Fruit fly (Drosophila melanogaster) whole organism, embryonic: Measurements from ENCODE around the gene MED19.

Experiments
- ATbp ChIP-seq: fragments of 200-800 bp; sonication (Bioruptor generic); optimal IDR thresholded peaks from 2 replicates; lab custom pipeline; 2017; ENCODE audit warnings: missing biosample characterization, mild to moderate bottlenecking, missing genetic modification characterization, missing genetic modification reagents
- Ada2b ChIP-seq: fragments of 200-800 bp; sonication (Bioruptor generic); IDR thresholded peaks from 2 replicates; pipeline ENCODE4 v1.3.6; 2022; ENCODE audit warnings: missing biosample characterization, missing genetic modification characterization
- CG10267 ChIP-seq: fragments of 200-800 bp; sonication (Bioruptor generic); optimal IDR thresholded peaks from 2 replicates; lab custom pipeline; 2018; ENCODE audit warnings: missing biosample characterization, mild to moderate bottlenecking, missing genetic modification characterization, moderate library complexity
- CG12659 ChIP-seq: fragments of 200-800 bp; sonication (Bioruptor generic); optimal IDR thresholded peaks from 3 replicates; lab custom pipeline; 2017; ENCODE audit warnings: mild to moderate bottlenecking, missing biosample characterization, missing genetic modification reagents, missing genetic modification characterization
- CG14014 ChIP-seq: fragments of 200-800 bp; sonication (Bioruptor generic); IDR thresholded peaks from 2 replicates; pipeline ENCODE4 v1.3.6; 2022; ENCODE audit warnings: missing biosample characterization, missing genetic modification characterization
- CG14710 ChIP-seq: fragments of 200-800 bp; sonication (Bioruptor generic); optimal IDR thresholded peaks from 3 replicates; lab custom pipeline; 2019; ENCODE audit warnings: missing biosample characterization, mild to moderate bottlenecking, missing genetic modification characterization, moderate library complexity
- CG15696 ChIP-seq: fragments of 200-800 bp; sonication (Bioruptor generic); optimal IDR thresholded peaks from 2 replicates; lab custom pipeline; 2019; ENCODE audit warnings: missing biosample characterization, mild to moderate bottlenecking, missing genetic modification characterization, moderate library complexity
- CG2202 ChIP-seq: fragments of 200-800 bp; sonication (Bioruptor generic); optimal IDR thresholded peaks from 2 replicates; lab custom pipeline; 2018; ENCODE audit warnings: missing biosample characterization, mild to moderate bottlenecking, missing genetic modification characterization
- CG2875 ChIP-seq: fragments of 200-800 bp; sonication (Bioruptor generic); optimal IDR thresholded peaks from 2 replicates; lab custom pipeline; 2017; ENCODE audit warnings: missing biosample characterization, mild to moderate bottlenecking, missing genetic modification characterization, missing genetic modification reagents
- CG31365 ChIP-seq: fragments of 200-800 bp; sonication (Bioruptor generic); optimal IDR thresholded peaks from 2 replicates; lab custom pipeline; 2018; ENCODE audit warnings: missing biosample characterization, mild to moderate bottlenecking, missing genetic modification characterization
- CG3838 ChIP-seq: fragments of 200-800 bp; sonication (Bioruptor generic); optimal IDR thresholded peaks from 3 replicates; lab custom pipeline; 2016; ENCODE audit warnings: missing biosample characterization, missing genetic modification characterization
- CG3847 ChIP-seq: fragments of 200-800 bp; sonication (Bioruptor generic); IDR thresholded peaks from 2 replicates; pipeline ENCODE4 v1.3.6; 2022; ENCODE audit warnings: missing biosample characterization, missing genetic modification characterization
- CG4360 ChIP-seq: fragments of 200-800 bp; sonication (Bioruptor generic); IDR thresholded peaks from 2 replicates; pipeline ENCODE4 v1.3.6; 2022; ENCODE audit warnings: missing biosample characterization, missing genetic modification characterization
- CG5953 ChIP-seq: fragments of 200-800 bp; sonication (Bioruptor generic); IDR thresholded peaks from 2 replicates; pipeline ENCODE4 v1.3.6; 2022; ENCODE audit warnings: missing biosample characterization, missing genetic modification characterization
- CG7745 ChIP-seq: fragments of 200-800 bp; sonication (Bioruptor generic); optimal IDR thresholded peaks from 2 replicates; lab custom pipeline; 2018; ENCODE audit warnings: missing biosample characterization, mild to moderate bottlenecking, missing genetic modification characterization, moderate library complexity
- CG8359 ChIP-seq: fragments of 200-800 bp; sonication (Bioruptor generic); optimal IDR thresholded peaks from 2 replicates; lab custom pipeline; 2017; ENCODE audit warnings: missing biosample characterization, mild to moderate bottlenecking, missing genetic modification characterization, borderline replicate concordance
- CG8388 ChIP-seq: fragments of 200-800 bp; sonication (Bioruptor generic); optimal IDR thresholded peaks from 2 replicates; lab custom pipeline; 2019; ENCODE audit warnings: missing biosample characterization, mild to moderate bottlenecking, missing genetic modification characterization, moderate library complexity
- CG9727 ChIP-seq: fragments of 200-800 bp; sonication (Bioruptor generic); optimal IDR thresholded peaks from 3 replicates; lab custom pipeline; 2017; ENCODE audit warnings: missing biosample characterization, mild to moderate bottlenecking, missing genetic modification characterization
- CoRest ChIP-seq: fragments of 200-800 bp; sonication (Bioruptor generic); optimal IDR thresholded peaks from 3 replicates; lab custom pipeline; 2018; ENCODE audit warnings: missing biosample characterization, mild to moderate bottlenecking, missing genetic modification characterization, moderate library complexity
- D19B ChIP-seq: fragments of 200-800 bp; sonication (Bioruptor generic); optimal IDR thresholded peaks from 2 replicates; lab custom pipeline; 2017; ENCODE audit warnings: missing biosample characterization, mild to moderate bottlenecking, missing genetic modification characterization
- Hr51 ChIP-seq, 2 experiments: fragments of 200-800 bp; sonication (Bioruptor generic); optimal IDR thresholded peaks; 2 replicates in 1 of 2; 3 replicates in 1 of 2; lab custom pipeline; 2016 to 2018; ENCODE audit warnings: missing biosample characterization in 2 of 2, missing genetic modification characterization in 2 of 2, mild to moderate bottlenecking in 1 of 2, moderate library complexity in 1 of 2
- Hsf ChIP-seq: fragments of 200-800 bp; sonication (Bioruptor generic); optimal IDR thresholded peaks from 3 replicates; lab custom pipeline; 2016; ENCODE audit warnings: missing biosample characterization, missing genetic modification characterization
- Jarid2 ChIP-seq: fragments of 200-800 bp; sonication (Bioruptor generic); optimal IDR thresholded peaks from 3 replicates; lab custom pipeline; 2017; ENCODE audit warnings: mild to moderate bottlenecking, missing biosample characterization, missing genetic modification reagents, missing genetic modification characterization
- Lhr ChIP-seq: fragments of 200-800 bp; sonication (Bioruptor generic); optimal IDR thresholded peaks from 3 replicates; lab custom pipeline; 2017; ENCODE audit warnings: mild to moderate bottlenecking, missing biosample characterization, missing genetic modification reagents, missing genetic modification characterization
- Max ChIP-seq: fragments of 200-800 bp; sonication (Bioruptor generic); optimal IDR thresholded peaks from 2 replicates; lab custom pipeline; 2016; ENCODE audit warnings: missing biosample characterization, mild to moderate bottlenecking, missing genetic modification characterization
- TFAM ChIP-seq: fragments of 200-800 bp; sonication (Bioruptor generic); optimal IDR thresholded peaks from 2 replicates; lab custom pipeline; 2017; ENCODE audit warnings: missing biosample characterization, missing genetic modification characterization, inconsistent platforms
- ab ChIP-seq: fragments of 200-800 bp; sonication (Bioruptor generic); optimal IDR thresholded peaks from 2 replicates; lab custom pipeline; 2016; ENCODE audit warnings: missing biosample characterization, missing genetic modification characterization
- al ChIP-seq: fragments of 200-800 bp; sonication (Bioruptor generic); IDR thresholded peaks from 2 replicates; pipeline ENCODE4 v1.3.6; 2022; ENCODE audit warnings: missing biosample characterization, missing genetic modification characterization
- br ChIP-seq: fragments of >200 bp; optimal IDR thresholded peaks from 2 replicates; lab custom pipeline; 2017
- cas ChIP-seq: fragments of 200-800 bp; sonication (Bioruptor generic); IDR thresholded peaks from 2 replicates; pipeline ENCODE4 v1.3.6; 2022; ENCODE audit warnings: missing biosample characterization, missing genetic modification characterization
- dimm ChIP-seq: fragments of 200-800 bp; sonication (Bioruptor generic); IDR thresholded peaks from 2 replicates; pipeline ENCODE4 v1.3.6; 2022; ENCODE audit warnings: missing biosample characterization, missing genetic modification characterization
- dysf ChIP-seq: fragments of 200-800 bp; sonication (Bioruptor generic); IDR thresholded peaks from 3 replicates; pipeline ENCODE4 v1.3.6; 2022; ENCODE audit warnings: missing biosample characterization, missing genetic modification characterization
- fd3F ChIP-seq: fragments of 200-800 bp; sonication (Bioruptor generic); optimal IDR thresholded peaks from 2 replicates; lab custom pipeline; 2018; ENCODE audit warnings: missing biosample characterization, mild to moderate bottlenecking, missing genetic modification characterization, moderate library complexity
- fd64A ChIP-seq: fragments of 200-800 bp; sonication (Bioruptor generic); optimal IDR thresholded peaks from 3 replicates; lab custom pipeline; 2018; ENCODE audit warnings: missing biosample characterization, mild to moderate bottlenecking, missing genetic modification characterization
- gcm2 ChIP-seq: fragments of 200-800 bp; sonication (Bioruptor generic); optimal IDR thresholded peaks from 2 replicates; lab custom pipeline; 2016; ENCODE audit warnings: missing biosample characterization, missing genetic modification characterization
- gfzf ChIP-seq: fragments of 200-800 bp; sonication (Bioruptor generic); optimal IDR thresholded peaks from 2 replicates; lab custom pipeline; 2016; ENCODE audit warnings: missing biosample characterization, mild to moderate bottlenecking, missing genetic modification characterization, moderate library complexity
- klu ChIP-seq: fragments of 200-800 bp; sonication (Bioruptor generic); IDR thresholded peaks from 2 replicates; pipeline ENCODE4 v1.3.6; 2022; ENCODE audit warnings: missing biosample characterization, missing genetic modification characterization
- lmd ChIP-seq: fragments of 200-800 bp; sonication (Bioruptor generic); IDR thresholded peaks from 2 replicates; pipeline ENCODE4 v1.3.6; 2022; ENCODE audit warnings: missing biosample characterization, missing genetic modification characterization
- lola ChIP-seq, 3 experiments: fragments of >200 bp in 2 of 3; fragments of 200-800 bp in 1 of 3; sonication (Bioruptor generic) in 1 of 3; optimal IDR thresholded peaks; 2 replicates each; lab custom pipeline; 2017 to 2019; ENCODE audit warnings: missing biosample characterization in 3 of 3, missing genetic modification characterization in 3 of 3, mild to moderate bottlenecking in 1 of 3, moderate library complexity in 1 of 3
- lov ChIP-seq, 2 experiments: fragments of 200-800 bp in 1 of 2; fragments of >200 bp in 1 of 2; sonication (Bioruptor generic) in 1 of 2; IDR thresholded peaks in 1 of 2; optimal IDR thresholded peaks in 1 of 2; 2 replicates in 1 of 2; 3 replicates in 1 of 2; pipeline versions ENCODE4 v1.3.6 to Lab custom; 2017 to 2022; ENCODE audit warnings: missing biosample characterization in 1 of 2, missing genetic modification characterization in 1 of 2
- nau ChIP-seq: fragments of 200-800 bp; sonication (Bioruptor generic); optimal IDR thresholded peaks from 3 replicates; lab custom pipeline; 2017; ENCODE audit warnings: missing biosample characterization, mild to moderate bottlenecking, missing genetic modification characterization, missing genetic modification reagents
- pros ChIP-seq: fragments of 200-800 bp; sonication (Bioruptor generic); optimal IDR thresholded peaks from 3 replicates; lab custom pipeline; 2019; ENCODE audit warnings: missing biosample characterization, mild to moderate bottlenecking, missing genetic modification characterization, moderate library complexity
- pzg ChIP-seq: fragments of 200-800 bp; sonication (Bioruptor generic); optimal IDR thresholded peaks from 3 replicates; lab custom pipeline; 2018; ENCODE audit warnings: missing biosample characterization, mild to moderate bottlenecking, missing genetic modification characterization, moderate library complexity
- ro ChIP-seq: fragments of 200-800 bp; sonication (Bioruptor generic); IDR thresholded peaks from 2 replicates; pipeline ENCODE4 v1.3.6; 2022; ENCODE audit warnings: missing biosample characterization, missing genetic modification characterization
- stc ChIP-seq: fragments of 200-800 bp; sonication (Bioruptor generic); IDR thresholded peaks from 2 replicates; pipeline ENCODE4 v1.3.6; 2022; ENCODE audit warnings: missing biosample characterization, missing genetic modification characterization
- stwl ChIP-seq: fragments of 200-800 bp; sonication (Bioruptor generic); optimal IDR thresholded peaks from 3 replicates; lab custom pipeline; 2018; ENCODE audit warnings: missing biosample characterization, mild to moderate bottlenecking, missing genetic modification characterization, moderate library complexity
- tin ChIP-seq: fragments of 200-800 bp; sonication (Bioruptor generic); optimal IDR thresholded peaks from 3 replicates; lab custom pipeline; 2016; ENCODE audit warnings: missing biosample characterization, missing genetic modification characterization
- tup ChIP-seq: fragments of 200-800 bp; sonication (Bioruptor generic); optimal IDR thresholded peaks from 2 replicates; lab custom pipeline; 2016; ENCODE audit warnings: missing biosample characterization, mild to moderate bottlenecking, missing genetic modification characterization, moderate library complexity
- vvl ChIP-seq: fragments of 200-800 bp; sonication (Bioruptor generic); IDR thresholded peaks from 2 replicates; pipeline ENCODE4 v1.3.6; 2022; ENCODE audit warnings: missing biosample characterization, missing genetic modification characterization
- zfh1 ChIP-seq: fragments of 200-800 bp; sonication (Bioruptor generic); IDR thresholded peaks from 3 replicates; pipeline ENCODE4 v1.3.6; 2022; ENCODE audit warnings: missing biosample characterization, missing genetic modification characterization

MED19 gene

DNA sequence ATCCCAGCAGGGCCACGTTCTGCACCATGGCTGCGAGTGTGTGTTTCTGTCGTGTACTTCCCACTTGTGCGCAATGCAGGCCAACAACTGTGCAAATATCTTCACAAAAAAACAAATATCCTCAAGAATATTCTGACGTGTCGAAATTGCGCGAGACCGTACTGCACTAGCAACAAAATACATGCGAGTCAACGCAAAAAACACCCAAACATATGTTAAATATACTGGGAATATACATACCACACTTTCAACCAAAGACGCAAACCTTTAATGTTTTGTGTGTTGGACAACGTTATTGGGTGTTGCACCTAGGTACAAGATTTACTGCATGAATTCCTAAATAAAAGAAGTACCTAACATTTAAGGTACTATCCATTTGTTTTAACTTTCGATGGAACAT lies 44.2 kb downstream of the MED19 start, which contains the start of gene NUCB1 (continued):
- TF ChIP-seq lola (GFP tag; optimal IDR thresholded peaks at IDR 0.05; lab: Kevin White, UChicago) (peak in 1 of 3 experiments; percentile 16), Jarid2 (GFP tag; lab: Kevin White, UChicago) (peak; percentile 69), klu (no peak), pzg (GFP tag; lab: Kevin White, UChicago) (peak; percentile 98), tup (GFP tag; lab: Kevin White, UChicago) (peak; percentile 27), tin (GFP tag; lab: Kevin White, UChicago) (peak; percentile 3), CG2875 (GFP tag; lab: Kevin White, UChicago) (peak; percentile 17), fd3F (GFP tag; lab: Kevin White, UChicago) (peak; percentile 33), CG7745 (tag; lab: Kevin White, UChicago) (no peak), lmd (GFP tag; lab: Robert Waterston, UW) (no peak), CG8388 (GFP tag; lab: Kevin White, UChicago) (no peak), vvl (GFP tag; lab: Robert Waterston, UW) (peak; percentile 45), CG4360 (no peak), CG2202 (tag; lab: Kevin White, UChicago) (peak; percentile 26), CG14710 (peak; percentile 60), CG31365 (tag; lab: Kevin White, UChicago) (no peak), CG5953 (no peak), CG10267 (peak; percentile 95), Max (GFP tag; lab: Kevin White, UChicago) (peak; percentile 53), CG12659 (GFP tag; lab: Kevin White, UChicago) (peak; percentile 63), Ada2b (GFP tag; lab: Robert Waterston, UW) (no peak), al (GFP tag; lab: Robert Waterston, UW) (no peak), cas (GFP tag; lab: Robert Waterston, UW) (no peak), CG3838 (GFP tag; lab: Kevin White, UChicago) (no peak), CG9727 (GFP tag; lab: Kevin White, UChicago) (peak; percentile 2), dysf (GFP tag; lab: Robert Waterston, UW) (0 out of 3 replicates have a peak, but pooled peaks have one; percentile 33), D19B (GFP tag; lab: Kevin White, UChicago) (no peak), gfzf (GFP tag; lab: Kevin White, UChicago) (peak; percentile 97), ro (GFP tag; lab: Robert Waterston, UW) (no peak), CoRest (tag; lab: Kevin White, UChicago) (peak; percentile 47), br (lab: Kevin White, UChicago) (no peak), ab (GFP tag; lab: Kevin White, UChicago) (no peak), Hsf (GFP tag; lab: Kevin White, UChicago) (peak; percentile 37), CG3847 (GFP tag; lab: Robert Waterston, UW) (peak; percentile 80), CG8359 (GFP tag; lab: Kevin White, UChicago) (no peak), pros (GFP tag; lab: Kevin White, UChicago) (no peak), stwl (tag; lab: Kevin White, UChicago) (peak; percentile 97), dimm (no peak), ATbp (GFP tag; lab: Kevin White, UChicago) (no peak), lov (optimal IDR thresholded peaks at IDR 0.05; lab: Kevin White, UChicago) (no peak), lov (GFP tag; IDR thresholded peaks at IDR 0.05; lab: Robert Waterston, UW) (0 out of 3 replicates have a peak, but pooled peaks have one; percentile 49), zfh1 (GFP tag; lab: Robert Waterston, UW) (0 out of 3 replicates have a peak, but pooled peaks have one; percentile 13), nau (GFP tag; lab: Kevin White, UChicago) (no peak), Lhr (GFP tag; lab: Kevin White, UChicago) (peak; percentile 85), fd64A (no peak), TFAM (GFP tag; lab: Kevin White, UChicago) (no peak), Hr51 (GFP tag; optimal IDR thresholded peaks at IDR 0.05; lab: Kevin White, UChicago) (peak in 1 of 2 experiments; percentile 22), stc (GFP tag; lab: Robert Waterston, UW) (no peak), gcm2 (GFP tag; lab: Kevin White, UChicago) (peak; percentile 7), CG15696 (tag; lab: Kevin White, UChicago) (peak; percentile 0), CG14014 (GFP tag; lab: Robert Waterston, UW) (0 out of 2 replicates have a peak, but pooled peaks have one; percentile 45)
